Fruit fly (Drosophila melanogaster) whole organism, prepupa: ENCODE results near the gene CG46307.

ENCODE experiments used
- CG10631 ChIP-seq: fragments of 200-800 bp; sonication (Bioruptor generic); optimal IDR thresholded peaks from 2 replicates; lab custom pipeline; 2016; ENCODE audit warnings: missing biosample characterization, missing genetic modification characterization
- CG11294 ChIP-seq: fragments of 200-800 bp; sonication (Bioruptor generic); IDR thresholded peaks from 2 replicates; pipeline ENCODE4 v1.3.6; 2022; ENCODE audit warnings: missing biosample characterization, missing genetic modification characterization
- CG11902 ChIP-seq: fragments of 200-800 bp; sonication (Bioruptor generic); optimal IDR thresholded peaks from 3 replicates; lab custom pipeline; 2016; ENCODE audit warnings: missing biosample characterization, missing genetic modification characterization
- CG15336 ChIP-seq: fragments of 200-800 bp; sonication (Bioruptor generic); IDR thresholded peaks from 2 replicates; pipeline ENCODE4 v1.3.6; 2022; ENCODE audit warnings: missing biosample characterization, missing genetic modification characterization
- CG1621 ChIP-seq: fragments of 200-800 bp; sonication (Bioruptor generic); optimal IDR thresholded peaks from 3 replicates; lab custom pipeline; 2018; ENCODE audit warnings: missing biosample characterization, mild to moderate bottlenecking, missing genetic modification characterization
- CG32006 ChIP-seq: fragments of 200-800 bp; sonication (Bioruptor generic); optimal IDR thresholded peaks from 3 replicates; lab custom pipeline; 2017; ENCODE audit warnings: missing biosample characterization, mild to moderate bottlenecking, missing genetic modification characterization
- CG34406 ChIP-seq: fragments of 200-800 bp; sonication (Bioruptor generic); optimal IDR thresholded peaks from 3 replicates; lab custom pipeline; 2016; ENCODE audit warnings: missing biosample characterization, missing genetic modification characterization
- CG3919 ChIP-seq: fragments of 200-800 bp; sonication (Bioruptor generic); optimal IDR thresholded peaks from 3 replicates; lab custom pipeline; 2016; ENCODE audit warnings: missing biosample characterization, missing genetic modification characterization
- CG6792 ChIP-seq: fragments of 200-800 bp; sonication (Bioruptor generic); optimal IDR thresholded peaks from 3 replicates; lab custom pipeline; 2016; ENCODE audit warnings: missing biosample characterization, missing genetic modification characterization
- CG7368 ChIP-seq: fragments of 200-800 bp; sonication (Bioruptor generic); optimal IDR thresholded peaks from 3 replicates; lab custom pipeline; 2016; ENCODE audit warnings: missing biosample characterization, missing genetic modification characterization
- CG8319 ChIP-seq: fragments of 200-800 bp; sonication (Bioruptor generic); optimal IDR thresholded peaks from 3 replicates; lab custom pipeline; 2016; ENCODE audit warnings: missing biosample characterization, missing genetic modification characterization
- CG8632 ChIP-seq: fragments of 200-800 bp; sonication (Bioruptor generic); optimal IDR thresholded peaks from 3 replicates; lab custom pipeline; 2016; ENCODE audit warnings: missing biosample characterization, missing genetic modification characterization
- CG9139 ChIP-seq: fragments of 200-800 bp; sonication (Bioruptor generic); optimal IDR thresholded peaks from 3 replicates; lab custom pipeline; 2017; ENCODE audit warnings: missing biosample characterization, mild to moderate bottlenecking, missing genetic modification characterization
- Eip78C ChIP-seq: fragments of 200-800 bp; sonication (Bioruptor generic); peaks from one replicate; lab custom pipeline; 2016; ENCODE audit warnings: missing biosample characterization, missing genetic modification characterization
- Eip93F ChIP-seq: fragments of 200-800 bp; sonication (Bioruptor generic); optimal IDR thresholded peaks from 2 replicates; lab custom pipeline; 2016; ENCODE audit warnings: missing biosample characterization, mild to moderate bottlenecking, missing genetic modification characterization
- Ets96B ChIP-seq: fragments of 200-800 bp; optimal IDR thresholded peaks from 2 replicates; lab custom pipeline; 2019; ENCODE audit warnings: missing biosample characterization, mild to moderate bottlenecking, missing genetic modification characterization, moderate library complexity
- Gug ChIP-seq: fragments of 200-800 bp; sonication (Bioruptor generic); IDR thresholded peaks from 2 replicates; pipeline ENCODE4 v1.3.6; 2022; ENCODE audit warnings: missing biosample characterization, missing genetic modification characterization
- Hr38 ChIP-seq: sonication (Bioruptor generic); optimal IDR thresholded peaks from 2 replicates; lab custom pipeline; 2016; ENCODE audit warnings: missing biosample characterization, missing genetic modification characterization
- Hr4 ChIP-seq: fragments of 200-800 bp; sonication (Bioruptor generic); optimal IDR thresholded peaks from 3 replicates; lab custom pipeline; 2016; ENCODE audit warnings: missing biosample characterization, missing genetic modification characterization
- Lpt ChIP-seq: fragments of 200-800 bp; sonication (Bioruptor generic); optimal IDR thresholded peaks from 3 replicates; lab custom pipeline; 2016; ENCODE audit warnings: missing biosample characterization, missing genetic modification characterization
- Met ChIP-seq: fragments of 200-800 bp; sonication (Bioruptor generic); optimal IDR thresholded peaks from 3 replicates; lab custom pipeline; 2016; ENCODE audit warnings: missing biosample characterization, missing genetic modification characterization
- OdsH ChIP-seq: fragments of 200-800 bp; sonication (Bioruptor generic); optimal IDR thresholded peaks from 3 replicates; lab custom pipeline; 2016; ENCODE audit warnings: missing biosample characterization, missing genetic modification characterization
- Smox ChIP-seq: fragments of 200-800 bp; sonication (Bioruptor generic); optimal IDR thresholded peaks from 3 replicates; lab custom pipeline; 2016; ENCODE audit warnings: missing biosample characterization, missing genetic modification characterization
- Sox14 ChIP-seq: fragments of 200-800 bp; sonication (Bioruptor generic); optimal IDR thresholded peaks from 3 replicates; lab custom pipeline; 2016; ENCODE audit warnings: missing biosample characterization, missing genetic modification characterization
- achi ChIP-seq: fragments of 200-800 bp; sonication (Bioruptor generic); optimal IDR thresholded peaks from 3 replicates; lab custom pipeline; 2016; ENCODE audit warnings: missing biosample characterization, missing genetic modification characterization
- cyc ChIP-seq: fragments of 200-800 bp; sonication (Bioruptor generic); optimal IDR thresholded peaks from 3 replicates; lab custom pipeline; 2016; ENCODE audit warnings: missing biosample characterization, missing genetic modification characterization
- eg ChIP-seq: fragments of 200-800 bp; sonication (Bioruptor generic); IDR thresholded peaks from 3 replicates; pipeline ENCODE4 v1.3.6; 2022; ENCODE audit warnings: missing biosample characterization, missing genetic modification characterization
- fkh ChIP-seq: fragments of 200-800 bp; sonication (Bioruptor generic); optimal IDR thresholded peaks from 3 replicates; lab custom pipeline; 2017; ENCODE audit warnings: missing biosample characterization, mild to moderate bottlenecking, missing genetic modification characterization, moderate library complexity
- lz ChIP-seq: fragments of 200-800 bp; sonication (Bioruptor generic); optimal IDR thresholded peaks from 3 replicates; lab custom pipeline; 2016; ENCODE audit warnings: missing biosample characterization, missing genetic modification characterization
- net ChIP-seq: fragments of 200-800 bp; sonication (Bioruptor generic); optimal IDR thresholded peaks from 3 replicates; lab custom pipeline; 2016; ENCODE audit warnings: missing biosample characterization, missing genetic modification characterization
- spab ChIP-seq: fragments of 200-800 bp; sonication (Bioruptor generic); optimal IDR thresholded peaks from 2 replicates; lab custom pipeline; 2017; ENCODE audit warnings: missing biosample characterization, mild to moderate bottlenecking, missing genetic modification characterization, missing genetic modification reagents
- ss ChIP-seq, 2 experiments: fragments of 200-800 bp; sonication (Bioruptor generic); optimal IDR thresholded peaks; 2 replicates in 1 of 2; 3 replicates in 1 of 2; lab custom pipeline; 2017 to 2018; ENCODE audit warnings: mild to moderate bottlenecking in 2 of 2, missing biosample characterization in 2 of 2, missing genetic modification characterization in 2 of 2, moderate library complexity in 1 of 2
- svp ChIP-seq: fragments of 200-800 bp; sonication (Bioruptor generic); peaks from one replicate; lab custom pipeline; 2016; ENCODE audit warnings: missing biosample characterization, missing genetic modification characterization
- topi ChIP-seq: fragments of 200-800 bp; sonication (Bioruptor generic); optimal IDR thresholded peaks from 3 replicates; lab custom pipeline; 2016; ENCODE audit warnings: missing biosample characterization, missing genetic modification characterization
- vri ChIP-seq: fragments of 200-800 bp; sonication (Bioruptor generic); optimal IDR thresholded peaks from 3 replicates; lab custom pipeline; 2016; ENCODE audit warnings: missing biosample characterization, mild to moderate bottlenecking, missing genetic modification characterization

CG46307 gene

dm6 chr2L:21108759-21109282 is 4.5 kb downstream of the CG46307 start (continued):
- TF ChIP-seq ss (GFP tag; optimal IDR thresholded peaks at IDR 0.05; lab: Kevin White, UChicago) (no peak), net (peak; percentile 37), Sox14 (GFP tag; lab: Kevin White, UChicago) (peak; percentile 72), achi (GFP tag; lab: Kevin White, UChicago) (peak; percentile 37), CG11294 (GFP tag; lab: Robert Waterston, UW) (peak; percentile 14; the same call in 1 of the 2 replicates), CG6792 (GFP tag; lab: Kevin White, UChicago) (peak; percentile 11), spab (GFP tag; lab: Kevin White, UChicago) (no peak), Smox (GFP tag; lab: Kevin White, UChicago) (peak; percentile 34), CG34406 (GFP tag; lab: Kevin White, UChicago) (peak; percentile 37), fkh (peak; percentile 15), Hr38 (GFP tag; lab: Kevin White, UChicago) (no peak), CG3919 (GFP tag; lab: Kevin White, UChicago) (no peak), cyc (GFP tag; lab: Kevin White, UChicago) (peak; percentile 46), topi (GFP tag; lab: Kevin White, UChicago) (peak; percentile 63), eg (GFP tag; lab: Robert Waterston, UW) (no peak; the same call in 2 of the 3 replicates), CG1621 (no peak), Eip78C (GFP tag; lab: Kevin White, UChicago) (peak; percentile 91), Ets96B (tag; lab: Kevin White, UChicago) (no peak), CG11902 (GFP tag; lab: Kevin White, UChicago) (no peak), Lpt (GFP tag; lab: Kevin White, UChicago) (no peak), CG32006 (no peak), lz (peak; percentile 43), CG7368 (GFP tag; lab: Kevin White, UChicago) (no peak), Hr4 (GFP tag; lab: Kevin White, UChicago) (peak; percentile 67)

DNA sequence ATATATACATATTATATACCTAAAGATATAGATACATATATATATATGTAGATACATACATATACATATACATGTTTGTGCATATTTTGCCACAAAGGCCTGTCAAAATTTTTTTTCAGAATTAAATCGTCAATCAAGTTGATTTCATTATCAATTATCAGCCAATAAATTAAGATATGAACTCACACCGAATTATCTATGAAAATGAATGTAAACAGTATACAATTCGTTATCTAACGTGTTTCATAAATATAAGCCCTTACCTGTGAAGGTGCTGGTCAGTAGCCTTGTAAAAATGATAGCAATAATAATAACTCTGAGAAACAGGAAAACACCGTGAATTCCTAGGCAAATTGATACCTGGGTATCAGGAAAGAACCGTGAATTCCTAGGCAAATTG is 5.3 kb downstream of the CG46307 start:
- TF ChIP-seq CG10631 (no peak), CG7368 (GFP tag; lab: Kevin White, UChicago) (no peak), Gug (GFP tag; lab: Robert Waterston, UW) (no peak), CG32006 (no peak), CG15336 (no peak), CG9139 (GFP tag; lab: Kevin White, UChicago) (no peak), lz (no peak), CG8319 (GFP tag; lab: Kevin White, UChicago) (no peak), Met (GFP tag; lab: Kevin White, UChicago) (no peak), spab (GFP tag; lab: Kevin White, UChicago) (no peak), cyc (GFP tag; lab: Kevin White, UChicago) (no peak)

- TF ChIP-seq fkh (peak; percentile 24), lz (no peak), CG8632 (GFP tag; lab: Kevin White, UChicago) (no peak)
Measured at dm6 chr2L:21111849-21112248, 7.5 kb downstream of the CG46307 start.

dm6 chr2L:21113546-21113945 is 9.2 kb downstream of the CG46307 start:
- TF ChIP-seq Eip93F, result peak; percentile 19
- TF ChIP-seq fkh, result peak; percentile 39
- TF ChIP-seq Met (GFP tag; lab: Kevin White, UChicago), result peak; percentile 15
- no peak for TF ChIP-seq OdsH (GFP tag; lab: Kevin White, UChicago)
- TF ChIP-seq Hr4 (GFP tag; lab: Kevin White, UChicago), result no peak
- peak; percentile 69 for TF ChIP-seq vri
- peak; percentile 83 for TF ChIP-seq svp

dm6 chr2L:21115687-21116086 is 11.3 kb downstream of the CG46307 start:
- no peak for TF ChIP-seq OdsH (GFP tag; lab: Kevin White, UChicago)
